Worm (Caenorhabditis elegans) whole organism, L3 larva: ENCODE measurements around the gene srlf-23.

Source experiments
- R02D3.7 ChIP-seq: fragments of 150-350 bp; optimal IDR thresholded peaks from 2 replicates; lab custom pipeline; 2014; ENCODE audit warnings: missing biosample characterization, missing genetic modification characterization
- ZK546.5 ChIP-seq: sonication (generic microtip); optimal IDR thresholded peaks from 2 replicates; lab custom pipeline; 2017; ENCODE audit warnings: missing biosample characterization, missing genetic modification characterization
- aly-2 ChIP-seq: fragments of 150-350 bp; optimal IDR thresholded peaks from 2 replicates; lab custom pipeline; 2014; ENCODE audit warnings: missing biosample characterization, missing genetic modification characterization
- ama-1 ChIP-seq: fragments of 150-350 bp; optimal IDR thresholded peaks from 2 replicates; lab custom pipeline; 2018
- ceh-16 ChIP-seq: sonication (generic microtip); optimal IDR thresholded peaks from 2 replicates; lab custom pipeline; 2017; ENCODE audit warnings: missing biosample characterization, missing genetic modification characterization
- ceh-28 ChIP-seq: fragments of 150-350 bp; optimal IDR thresholded peaks from 2 replicates; lab custom pipeline; 2014; ENCODE audit warnings: missing biosample characterization, missing genetic modification reagents, missing genetic modification characterization
- ceh-82 ChIP-seq: fragments of 150-350 bp; optimal IDR thresholded peaks from 2 replicates; lab custom pipeline; 2014; ENCODE audit warnings: missing biosample characterization, missing genetic modification characterization
- ceh-9 ChIP-seq: sonication (generic microtip); optimal IDR thresholded peaks from 2 replicates; lab custom pipeline; 2018; ENCODE audit warnings: missing biosample characterization, missing genetic modification characterization
- daf-12 ChIP-seq: fragments of 150-350 bp; optimal IDR thresholded peaks from 2 replicates; lab custom pipeline; 2014; ENCODE audit warnings: missing biosample characterization, missing genetic modification reagents, missing genetic modification characterization
- egl-27 ChIP-seq: sonication (generic microtip); optimal IDR thresholded peaks from 4 replicates; lab custom pipeline; 2017; ENCODE audit warnings: missing biosample characterization, missing genetic modification reagents, missing genetic modification characterization
- egl-5 ChIP-seq: fragments of 150-350 bp; optimal IDR thresholded peaks from 2 replicates; lab custom pipeline; 2017; ENCODE audit warnings: missing biosample characterization, missing genetic modification reagents, missing genetic modification characterization, inconsistent platforms
- elt-1 ChIP-seq: fragments of 150-350 bp; optimal IDR thresholded peaks from 2 replicates; lab custom pipeline; 2014; ENCODE audit warnings: missing biosample characterization, missing genetic modification characterization
- elt-2 ChIP-seq: sonication (generic microtip); optimal IDR thresholded peaks from 2 replicates; lab custom pipeline; 2016; ENCODE audit warnings: missing genetic modification reagents, mild to moderate bottlenecking, missing genetic modification characterization, missing compliant biosample characterization
- elt-3 ChIP-seq, 3 experiments: fragments of 150-350 bp in 1 of 3; sonication (generic microtip) in 2 of 3; optimal IDR thresholded peaks; 2 replicates in 2 of 3; 4 replicates in 1 of 3; lab custom pipeline; 2014 to 2017; ENCODE audit warnings: missing biosample characterization in 3 of 3, missing genetic modification characterization in 3 of 3
- eor-1 ChIP-seq, 2 experiments: fragments of 150-350 bp; optimal IDR thresholded peaks; 2 replicates each; lab custom pipeline; 2014 to 2018; ENCODE audit warnings: missing biosample characterization in 2 of 2, missing genetic modification characterization in 2 of 2
- fkh-10 ChIP-seq: sonication (generic microtip); optimal IDR thresholded peaks from 2 replicates; lab custom pipeline; 2017; ENCODE audit warnings: missing biosample characterization, missing genetic modification reagents, missing genetic modification characterization
- fkh-2 ChIP-seq: fragments of 150-350 bp; optimal IDR thresholded peaks from 2 replicates; lab custom pipeline; 2014; ENCODE audit warnings: missing biosample characterization, missing genetic modification reagents, missing genetic modification characterization
- fos-1 ChIP-seq: fragments of 150-350 bp; optimal IDR thresholded peaks from 2 replicates; lab custom pipeline; 2014; ENCODE audit warnings: missing biosample characterization, missing genetic modification characterization
- hmg-11 ChIP-seq: sonication (generic microtip); optimal IDR thresholded peaks from 2 replicates; lab custom pipeline; 2016; ENCODE audit warnings: missing genetic modification characterization, missing compliant biosample characterization
- jun-1 ChIP-seq: fragments of 150-350 bp; optimal IDR thresholded peaks from 2 replicates; lab custom pipeline; 2014; ENCODE audit warnings: missing biosample characterization, missing genetic modification reagents, missing genetic modification characterization
- lin-15B ChIP-seq: fragments of 150-350 bp; optimal IDR thresholded peaks from 2 replicates; lab custom pipeline; 2014; ENCODE audit warnings: missing biosample characterization, missing genetic modification characterization
- lin-39 ChIP-seq: fragments of 150-350 bp; optimal IDR thresholded peaks from 2 replicates; lab custom pipeline; 2018; ENCODE audit warnings: missing biosample characterization, missing genetic modification reagents, missing genetic modification characterization
- lsy-12 ChIP-seq: sonication (generic microtip); optimal IDR thresholded peaks from 2 replicates; lab custom pipeline; 2016; ENCODE audit warnings: mild to moderate bottlenecking, missing genetic modification characterization, missing compliant biosample characterization
- mdl-1 ChIP-seq: fragments of 150-350 bp; optimal IDR thresholded peaks from 2 replicates; lab custom pipeline; 2014; ENCODE audit warnings: missing biosample characterization, missing genetic modification characterization
- mml-1 ChIP-seq: fragments of 150-350 bp; sonication (generic microtip); optimal IDR thresholded peaks from 3 replicates; lab custom pipeline; 2014; ENCODE audit warnings: missing biosample characterization, missing genetic modification characterization
- nfya-1 ChIP-seq: sonication (generic microtip); optimal IDR thresholded peaks from 2 replicates; lab custom pipeline; 2017; ENCODE audit warnings: missing genetic modification characterization, mild to moderate bottlenecking, missing compliant biosample characterization, antibody characterized with exemption, moderate library complexity; ENCODE audit not compliant: insufficient read depth
- nhr-11 ChIP-seq: fragments of 150-350 bp; optimal IDR thresholded peaks from 2 replicates; lab custom pipeline; 2014; ENCODE audit warnings: missing biosample characterization, missing genetic modification characterization
- nhr-12 ChIP-seq: fragments of 150-350 bp; optimal IDR thresholded peaks from 2 replicates; lab custom pipeline; 2014; ENCODE audit warnings: missing biosample characterization, missing genetic modification characterization
- nhr-23 ChIP-seq: fragments of 150-350 bp; optimal IDR thresholded peaks from 2 replicates; lab custom pipeline; 2014; ENCODE audit warnings: missing biosample characterization, missing genetic modification reagents, missing genetic modification characterization
- nhr-237 ChIP-seq: fragments of 150-350 bp; optimal IDR thresholded peaks from 2 replicates; lab custom pipeline; 2014; ENCODE audit warnings: missing biosample characterization, missing genetic modification characterization
- nhr-25 ChIP-seq: sonication (generic microtip); optimal IDR thresholded peaks from 2 replicates; lab custom pipeline; 2017; ENCODE audit warnings: missing biosample characterization, missing genetic modification characterization
- nhr-28 ChIP-seq: fragments of 150-350 bp; optimal IDR thresholded peaks from 2 replicates; lab custom pipeline; 2014; ENCODE audit warnings: missing biosample characterization, missing genetic modification characterization
- nhr-43 ChIP-seq: sonication (generic microtip); optimal IDR thresholded peaks from 2 replicates; lab custom pipeline; 2016; ENCODE audit warnings: mild to moderate bottlenecking, missing genetic modification characterization, missing compliant biosample characterization; ENCODE audit not compliant: poor library complexity, severe bottlenecking
- nhr-67 ChIP-seq: fragments of 150-350 bp; optimal IDR thresholded peaks from 2 replicates; lab custom pipeline; 2014; ENCODE audit warnings: missing biosample characterization, missing genetic modification characterization
- nhr-76 ChIP-seq: fragments of 150-350 bp; sonication (generic microtip); optimal IDR thresholded peaks from 5 replicates; lab custom pipeline; 2014; ENCODE audit warnings: missing biosample characterization, missing genetic modification characterization
- nhr-77 ChIP-seq: fragments of 150-350 bp; optimal IDR thresholded peaks from 2 replicates; lab custom pipeline; 2014; ENCODE audit warnings: missing biosample characterization, missing genetic modification characterization
- pha-4 ChIP-seq: fragments of 150-350 bp; optimal IDR thresholded peaks from 2 replicates; lab custom pipeline; 2014; ENCODE audit warnings: missing biosample characterization, missing genetic modification reagents, missing genetic modification characterization
- pqm-1 ChIP-seq: fragments of 150-350 bp; optimal IDR thresholded peaks from 2 replicates; lab custom pipeline; 2017; ENCODE audit warnings: missing biosample characterization, missing genetic modification characterization, inconsistent platforms
- sea-2 ChIP-seq: fragments of 150-350 bp; sonication (generic microtip); optimal IDR thresholded peaks from 4 replicates; lab custom pipeline; 2014; ENCODE audit warnings: missing biosample characterization, missing genetic modification reagents, missing genetic modification characterization
- skn-1 ChIP-seq: fragments of 150-350 bp; optimal IDR thresholded peaks from 2 replicates; lab custom pipeline; 2014; ENCODE audit warnings: missing biosample characterization, missing genetic modification characterization
- snpc-4 ChIP-seq: fragments of 150-350 bp; optimal IDR thresholded peaks from 2 replicates; lab custom pipeline; 2014; ENCODE audit warnings: missing biosample characterization, missing genetic modification characterization
- tbx-2 ChIP-seq: sonication (generic microtip); optimal IDR thresholded peaks from 2 replicates; lab custom pipeline; 2016; ENCODE audit warnings: mild to moderate bottlenecking, missing genetic modification characterization, missing compliant biosample characterization
- unc-39 ChIP-seq: sonication (generic microtip); optimal IDR thresholded peaks from 4 replicates; lab custom pipeline; 2017; ENCODE audit warnings: missing biosample characterization, missing genetic modification characterization
- unc-62 ChIP-seq: fragments of 150-350 bp; sonication (generic microtip); optimal IDR thresholded peaks from 4 replicates; lab custom pipeline; 2014; ENCODE audit warnings: missing biosample characterization, missing genetic modification reagents, missing genetic modification characterization
- zag-1 ChIP-seq: fragments of 150-350 bp; optimal IDR thresholded peaks from 2 replicates; lab custom pipeline; 2014; ENCODE audit warnings: missing biosample characterization, missing genetic modification characterization
- ztf-11 ChIP-seq: fragments of 150-350 bp; optimal IDR thresholded peaks from 2 replicates; lab custom pipeline; 2014; ENCODE audit warnings: missing biosample characterization, missing genetic modification characterization
- ztf-4 ChIP-seq: fragments of 150-350 bp; optimal IDR thresholded peaks from 2 replicates; lab custom pipeline; 2014; ENCODE audit warnings: missing biosample characterization, missing genetic modification characterization

The srlf-23 gene

ce11 chrV:910588-910987 lies 17.3 kb upstream of the srlf-23 start:
- TF ChIP-seq elt-3 (tag; optimal IDR thresholded peaks at IDR 0.05; lab: Kevin White, UChicago) (peak in 1 of 3 experiments; percentile 61), elt-2 (tag; lab: Kevin White, UChicago) (peak; percentile 96), pqm-1 (tag; lab: Kevin White, UChicago) (peak; percentile 79), lin-15B (peak; percentile 55), daf-12 (tag; lab: Kevin White, UChicago) (no peak), unc-39 (tag; lab: Kevin White, UChicago) (no peak), pha-4 (tag; lab: Kevin White, UChicago) (peak; percentile 17)

ce11 chrV:908681-909080 lies 15.3 kb upstream of the srlf-23 start:
- no peak for TF ChIP-seq ceh-28 (tag; lab: Kevin White, UChicago)
- no peak for TF ChIP-seq hmg-11
- no peak for TF ChIP-seq jun-1 (tag; lab: Kevin White, UChicago)
- no peak for TF ChIP-seq nhr-76 (tag; lab: Kevin White, UChicago)
- TF ChIP-seq nhr-23: no peak
- TF ChIP-seq R02D3.7 (tag; lab: Kevin White, UChicago): no peak

ce11 chrV:904232-904983 lies 11.1 kb upstream of the srlf-23 start, which contains the start of gene trm-2A:
Gene trm-2A (plus strand): TSS chrV:904963.
- no peak for TF ChIP-seq fkh-2 (tag; lab: Kevin White, UChicago)
- TF ChIP-seq eor-1 (tag; optimal IDR thresholded peaks at IDR 0.05; lab: Kevin White, UChicago): no peak
- peak; percentile 4 for TF ChIP-seq tbx-2 (tag; lab: Kevin White, UChicago)
- TF ChIP-seq zag-1 (tag; lab: Kevin White, UChicago): no peak
- no peak for TF ChIP-seq ceh-9
- TF ChIP-seq ceh-28 (tag; lab: Kevin White, UChicago): peak; percentile 47
- no peak for TF ChIP-seq unc-39 (tag; lab: Kevin White, UChicago)
- TF ChIP-seq aly-2 (tag; lab: Kevin White, UChicago): no peak
- no peak for TF ChIP-seq nhr-76 (tag; lab: Kevin White, UChicago)
- no peak for TF ChIP-seq fos-1 (tag; lab: Kevin White, UChicago)
- TF ChIP-seq fkh-10 (GFP tag; lab: Kevin White, UChicago): peak; percentile 38
- peak; percentile 50 for TF ChIP-seq ama-1 (lab: Kevin White, UChicago)
- peak; percentile 91 for TF ChIP-seq pha-4 (tag; lab: Kevin White, UChicago)
- peak; percentile 66 for TF ChIP-seq lin-39 (tag; lab: Kevin White, UChicago)
- no peak for TF ChIP-seq jun-1 (tag; lab: Kevin White, UChicago)
- no peak for TF ChIP-seq nhr-77 (tag; lab: Kevin White, UChicago)
- no peak for TF ChIP-seq daf-12 (tag; lab: Kevin White, UChicago)
- no peak for TF ChIP-seq elt-3 (tag; optimal IDR thresholded peaks at IDR 0.05; lab: Kevin White, UChicago)
- no peak for TF ChIP-seq elt-1 (tag; lab: Kevin White, UChicago)
- no peak for TF ChIP-seq ztf-4
- TF ChIP-seq ztf-11 (tag; lab: Kevin White, UChicago): no peak
- no peak for TF ChIP-seq nhr-12 (tag; lab: Kevin White, UChicago)
- TF ChIP-seq hmg-11: peak; percentile 58
- TF ChIP-seq skn-1 (tag; lab: Kevin White, UChicago): peak; percentile 34
- no peak for TF ChIP-seq nhr-237
- no peak for TF ChIP-seq egl-27 (tag; lab: Kevin White, UChicago)
- TF ChIP-seq nhr-43: peak; percentile 43
- TF ChIP-seq sea-2 (GFP tag; lab: Kevin White, UChicago): no peak
- no peak for TF ChIP-seq mdl-1 (tag; lab: Kevin White, UChicago)
- no peak for TF ChIP-seq lsy-12 (tag; lab: Kevin White, UChicago)
- no peak for TF ChIP-seq ceh-16 (tag; lab: Kevin White, UChicago)
- TF ChIP-seq pqm-1 (tag; lab: Kevin White, UChicago): peak; percentile 24
- peak; percentile 81 for TF ChIP-seq nfya-1 (tag; lab: Kevin White, UChicago)
- no peak for TF ChIP-seq mml-1 (tag; lab: Kevin White, UChicago)
- TF ChIP-seq snpc-4 (tag; lab: Kevin White, UChicago): peak; percentile 70
- peak; percentile 74 for TF ChIP-seq lin-15B
- no peak for TF ChIP-seq nhr-28 (tag; lab: Kevin White, UChicago)
- no peak for TF ChIP-seq nhr-11
- TF ChIP-seq elt-2 (tag; lab: Kevin White, UChicago): peak; percentile 33
- peak; percentile 8 for TF ChIP-seq ceh-82 (tag; lab: Kevin White, UChicago)
- TF ChIP-seq nhr-25 (tag; lab: Kevin White, UChicago): peak; percentile 56
- no peak for TF ChIP-seq egl-5
- peak; percentile 85 for TF ChIP-seq nhr-23
- no peak for TF ChIP-seq nhr-67 (tag; lab: Kevin White, UChicago)
- TF ChIP-seq R02D3.7 (tag; lab: Kevin White, UChicago): peak; percentile 37
- TF ChIP-seq unc-62: no peak
- TF ChIP-seq ZK546.5 (tag; lab: Kevin White, UChicago): no peak
- TF ChIP-seq, all 47 proteins: peak for 18
